Worm (Caenorhabditis elegans) whole organism, young adult: ENCODE measurements around the gene R07E5.4.
A peak's percentile ranks its signal among the peaks of the same experiment; 100 is the strongest.

ENCODE experiments used
- B0261.1 ChIP-seq: sonication (generic microtip); optimal IDR thresholded peaks from 2 replicates; lab custom pipeline; 2016; ENCODE audit warnings: mild to moderate bottlenecking, missing genetic modification characterization, moderate library complexity, missing compliant biosample characterization
- F23B12.7 ChIP-seq: sonication (generic microtip); optimal IDR thresholded peaks from 2 replicates; lab custom pipeline; 2017; ENCODE audit warnings: missing genetic modification characterization, mild to moderate bottlenecking, missing compliant biosample characterization, antibody characterized with exemption, moderate library complexity; ENCODE audit not compliant: insufficient read depth
- F49E8.2 ChIP-seq: sonication (generic microtip); optimal IDR thresholded peaks from 3 replicates; lab custom pipeline; 2017; ENCODE audit warnings: missing genetic modification characterization, mild to moderate bottlenecking, missing compliant biosample characterization, antibody characterized with exemption, moderate library complexity; ENCODE audit not compliant: insufficient read depth
- F57C9.4 ChIP-seq: sonication (generic microtip); optimal IDR thresholded peaks from 2 replicates; lab custom pipeline; 2017; ENCODE audit warnings: mild to moderate bottlenecking, missing genetic modification characterization, missing compliant biosample characterization
- Y95B8A.8 ChIP-seq: fragments of 200-800 bp; sonication (Bioruptor generic); IDR thresholded peaks from 2 replicates; pipeline ENCODE4 v1.3.6; 2022; ENCODE audit warnings: missing genetic modification reagents, missing genetic modification characterization, missing compliant biosample characterization
- athp-1 ChIP-seq: sonication (generic microtip); optimal IDR thresholded peaks from 2 replicates; lab custom pipeline; 2017; ENCODE audit warnings: mild to moderate bottlenecking, missing genetic modification characterization, missing compliant biosample characterization
- attf-5 ChIP-seq: fragments of 200-800 bp; sonication (Bioruptor generic); optimal IDR thresholded peaks from 2 replicates; lab custom pipeline; 2018; ENCODE audit warnings: mild to moderate bottlenecking, missing genetic modification characterization, missing compliant biosample characterization
- ceh-27 ChIP-seq: fragments of 200-800 bp; sonication (Bioruptor generic); optimal IDR thresholded peaks from 2 replicates; lab custom pipeline; 2018; ENCODE audit warnings: mild to moderate bottlenecking, missing genetic modification characterization, moderate library complexity, missing compliant biosample characterization
- ceh-58 ChIP-seq: fragments of 200-800 bp; sonication (Bioruptor generic); IDR thresholded peaks from 2 replicates; pipeline ENCODE4 v1.3.6; 2022; ENCODE audit warnings: missing genetic modification characterization, missing compliant biosample characterization
- dox-1 ChIP-seq: fragments of 200-800 bp; sonication (Bioruptor generic); IDR thresholded peaks from 2 replicates; pipeline ENCODE4 v1.3.6; 2022; ENCODE audit warnings: missing genetic modification reagents, missing genetic modification characterization, missing compliant biosample characterization
- dpl-1 ChIP-seq: fragments of 150-350 bp; optimal IDR thresholded peaks from 2 replicates; lab custom pipeline; 2014; ENCODE audit warnings: missing biosample characterization, missing genetic modification reagents, missing genetic modification characterization
- gei-17 ChIP-seq: fragments of 200-800 bp; sonication (Bioruptor generic); optimal IDR thresholded peaks from 2 replicates; lab custom pipeline; 2018; ENCODE audit warnings: mild to moderate bottlenecking, missing genetic modification characterization, missing compliant biosample characterization
- hlh-26 ChIP-seq: fragments of 200-800 bp; sonication (Bioruptor generic); conservative IDR thresholded peaks from 2 replicates; pipeline ENCODE4 v1.3.6; 2022; ENCODE audit warnings: missing genetic modification reagents, missing genetic modification characterization, missing compliant biosample characterization
- hmg-1.2 ChIP-seq: fragments of 200-800 bp; sonication (Bioruptor generic); IDR thresholded peaks from 2 replicates; pipeline ENCODE4 v1.3.6; 2022; ENCODE audit warnings: missing genetic modification reagents, missing genetic modification characterization, missing compliant biosample characterization
- lag-1 ChIP-seq: fragments of 200-800 bp; sonication (Bioruptor generic); IDR thresholded peaks from 2 replicates; pipeline ENCODE4 v1.3.6; 2022; ENCODE audit warnings: missing genetic modification reagents, missing genetic modification characterization, missing compliant biosample characterization
- madf-3 ChIP-seq: fragments of 200-800 bp; sonication (Bioruptor generic); IDR thresholded peaks from 2 replicates; pipeline ENCODE4 v1.3.6; 2022; ENCODE audit warnings: missing genetic modification reagents, missing genetic modification characterization, missing compliant biosample characterization
- madf-8 ChIP-seq: fragments of 200-800 bp; sonication (Bioruptor generic); conservative IDR thresholded peaks from 2 replicates; pipeline ENCODE4 v1.3.6; 2022; ENCODE audit warnings: missing genetic modification reagents, missing genetic modification characterization, missing compliant biosample characterization
- mcd-1 ChIP-seq: fragments of 200-800 bp; sonication (Bioruptor generic); IDR thresholded peaks from 2 replicates; pipeline ENCODE4 v1.3.6; 2022; ENCODE audit warnings: missing genetic modification reagents, missing genetic modification characterization, missing compliant biosample characterization
- mes-4 ChIP-seq: sonication (generic microtip); optimal IDR thresholded peaks from 2 replicates; lab custom pipeline; 2016; ENCODE audit warnings: missing genotype, missing genetic modification characterization, missing compliant biosample characterization
- nfyb-1 ChIP-seq: fragments of 200-800 bp; sonication (Bioruptor generic); IDR thresholded peaks from 2 replicates; pipeline ENCODE4 v1.3.6; 2022; ENCODE audit warnings: missing genetic modification reagents, missing genetic modification characterization, missing compliant biosample characterization
- nhr-179 ChIP-seq: sonication (generic microtip); optimal IDR thresholded peaks from 2 replicates; lab custom pipeline; 2016; ENCODE audit warnings: mild to moderate bottlenecking, missing genetic modification characterization, missing compliant biosample characterization
- nhr-27 ChIP-seq: fragments of 200-800 bp; sonication (Bioruptor generic); optimal IDR thresholded peaks from 2 replicates; lab custom pipeline; 2018; ENCODE audit warnings: mild to moderate bottlenecking, missing genetic modification characterization, moderate library complexity, missing compliant biosample characterization
- rec-8 ChIP-seq, 2 experiments: sonication (generic microtip); optimal IDR thresholded peaks; 2 replicates each; lab custom pipeline; 2016; ENCODE audit warnings: mild to moderate bottlenecking in 2 of 2, missing genetic modification characterization in 2 of 2, missing genetic modification reagents in 2 of 2, missing genotype in 2 of 2, missing biosample characterization in 1 of 2, missing compliant biosample characterization in 1 of 2, moderate library complexity in 1 of 2
- snpc-1.3 ChIP-seq: sonication (generic microtip); optimal IDR thresholded peaks from 2 replicates; lab custom pipeline; 2017; ENCODE audit warnings: missing genetic modification characterization, mild to moderate bottlenecking, missing compliant biosample characterization, antibody characterized with exemption, moderate library complexity, missing genotype, missing genetic modification reagents; ENCODE audit not compliant: insufficient read depth
- tlf-1 ChIP-seq: fragments of 200-800 bp; sonication (Bioruptor generic); optimal IDR thresholded peaks from 2 replicates; lab custom pipeline; 2018; ENCODE audit warnings: mild to moderate bottlenecking, missing genetic modification characterization, missing compliant biosample characterization
- xnd-1 ChIP-seq: sonication (generic microtip); optimal IDR thresholded peaks from 2 replicates; lab custom pipeline; 2016; ENCODE audit warnings: missing genotype, missing genetic modification reagents, missing genetic modification characterization, missing compliant biosample characterization
- zim-3 ChIP-seq: sonication (generic microtip); optimal IDR thresholded peaks from 2 replicates; lab custom pipeline; 2017; ENCODE audit warnings: mild to moderate bottlenecking, missing genetic modification characterization, moderate library complexity, missing compliant biosample characterization
- ztf-26 ChIP-seq: sonication (generic microtip); optimal IDR thresholded peaks from 2 replicates; lab custom pipeline; 2017; ENCODE audit warnings: missing genetic modification characterization, missing compliant biosample characterization
- ztf-28 ChIP-seq: fragments of 200-800 bp; sonication (Bioruptor generic); IDR thresholded peaks from 2 replicates; pipeline ENCODE4 v1.3.6; 2022; ENCODE audit warnings: missing genetic modification reagents, missing genetic modification characterization, missing compliant biosample characterization

R07E5.4 gene

ce11 chrIII:4395857-4396256 is 1.3 kb downstream of the R07E5.4 start:
- TF ChIP-seq F49E8.2 (no peak), ztf-26 (tag; lab: Kevin White, UChicago) (no peak), nfyb-1 (GFP tag; lab: Robert Waterston, UW) (peak; percentile 93), tlf-1 (GFP tag; lab: Kevin White, UChicago) (no peak), mes-4 (tag; lab: Kevin White, UChicago) (no peak)

ce11 chrIII:4397115-4397514 is 2.5 kb downstream of the R07E5.4 start, which contains the start of gene R07E5.5:
R07E5.5 (plus strand) TSS chrIII:4397415.
- no peak for TF ChIP-seq B0261.1
- TF ChIP-seq athp-1 (tag; lab: Kevin White, UChicago) = no peak
- no peak for TF ChIP-seq madf-8 (GFP tag; lab: Robert Waterston, UW)
- TF ChIP-seq xnd-1 (tag; lab: Kevin White, UChicago) = no peak

- no peak for TF ChIP-seq mes-4 (tag; lab: Kevin White, UChicago)
Measured at ce11 chrIII:4398463-4398862, 3.9 kb downstream of the R07E5.4 start, which contains the start of gene R07E5.6. R07E5.6 (plus strand) TSS chrIII:4398763.

ce11 chrIII:4401142-4401541 is 6.5 kb downstream of the R07E5.4 start, which contains the start of gene R07E5.15:
R07E5.15 (plus strand) TSS chrIII:4401442.
- no peak for TF ChIP-seq mcd-1
- no peak for TF ChIP-seq hmg-1.2 (GFP tag; lab: Robert Waterston, UW)
- no peak for TF ChIP-seq gei-17
- no peak for TF ChIP-seq Y95B8A.8
- no peak for TF ChIP-seq nfyb-1 (GFP tag; lab: Robert Waterston, UW)
- TF ChIP-seq nhr-179 (tag; lab: Kevin White, UChicago) = no peak
- no peak for TF ChIP-seq hlh-26 (GFP tag; lab: Robert Waterston, UW)
- TF ChIP-seq zim-3 (tag; lab: Kevin White, UChicago) = no peak
- no peak for TF ChIP-seq dpl-1
- TF ChIP-seq lag-1 (GFP tag; lab: Robert Waterston, UW) = no peak
- TF ChIP-seq nhr-27 (tag; lab: Kevin White, UChicago) = no peak
- TF ChIP-seq rec-8 (tag; optimal IDR thresholded peaks at IDR 0.05; lab: Kevin White, UChicago) = no peak
- TF ChIP-seq ceh-27 (GFP tag; lab: Kevin White, UChicago) = no peak
- TF ChIP-seq ceh-58 (GFP tag; lab: Robert Waterston, UW) = no peak
- TF ChIP-seq F49E8.2 = no peak
- no peak for TF ChIP-seq ztf-28 (GFP tag; lab: Robert Waterston, UW)

ce11 chrIII:4404339-4404836 is 9.8 kb downstream of the R07E5.4 start, which contains the start of the genes R07E5.17 and snfc-5:
R07E5.17 (minus strand) TSS chrIII:4404436.
snfc-5 (plus strand) TSS chrIII:4404786.
- peak; percentile 68 for TF ChIP-seq attf-5 (GFP tag; lab: Kevin White, UChicago)
- TF ChIP-seq mcd-1 = 0 out of 2 replicates have a peak, but pooled peaks have one; percentile 22
- TF ChIP-seq madf-3 (GFP tag; lab: Robert Waterston, UW) = peak; percentile 92
- peak; percentile 32 for TF ChIP-seq F23B12.7 (tag; lab: Kevin White, UChicago)
- TF ChIP-seq F57C9.4 = no peak
- TF ChIP-seq xnd-1 (tag; lab: Kevin White, UChicago) = no peak
- no peak for TF ChIP-seq snpc-1.3 (tag; lab: Kevin White, UChicago)
- TF ChIP-seq dox-1 (GFP tag; lab: Robert Waterston, UW) = 0 out of 2 replicates have a peak, but pooled peaks have one; percentile 28
- TF ChIP-seq hmg-1.2 (GFP tag; lab: Robert Waterston, UW) = peak; percentile 15; the same call in 1 of the 2 replicates
